Fruit fly (Drosophila melanogaster) whole organism, embryonic: ENCODE data around the gene Cyp4d14.

ENCODE experiments used
- CG12744 ChIP-seq: fragments of 200-800 bp; sonication (Bioruptor generic); optimal IDR thresholded peaks from 2 replicates; lab custom pipeline; 2016; ENCODE audit warnings: missing biosample characterization, missing genetic modification characterization
- CG4820 ChIP-seq: fragments of 200-800 bp; sonication (Bioruptor generic); optimal IDR thresholded peaks from 3 replicates; lab custom pipeline; 2016; ENCODE audit warnings: missing biosample characterization, missing genetic modification characterization
- gsb-n ChIP-seq: fragments of 200-800 bp; sonication (Bioruptor generic); optimal IDR thresholded peaks from 3 replicates; lab custom pipeline; 2018; ENCODE audit warnings: missing biosample characterization, mild to moderate bottlenecking, missing genetic modification characterization
- hkb ChIP-seq, 2 experiments: fragments of 200-800 bp in 1 of 2; fragments of >200 bp in 1 of 2; sonication (Bioruptor generic) in 1 of 2; IDR thresholded peaks in 1 of 2; optimal IDR thresholded peaks in 1 of 2; 2 replicates each; pipeline versions ENCODE4 v1.3.6 to Lab custom; 2017 to 2022; ENCODE audit warnings: missing biosample characterization in 1 of 2, missing genetic modification characterization in 1 of 2
- sc ChIP-seq, 3 experiments: fragments of >200 bp in 2 of 3; fragments of 200-800 bp in 1 of 3; sonication (Bioruptor generic) in 1 of 3; optimal IDR thresholded peaks; 2 replicates in 2 of 3; 3 replicates in 1 of 3; lab custom pipeline; 2017; ENCODE audit warnings: mild to moderate bottlenecking in 1 of 3, missing biosample characterization in 1 of 3, missing genetic modification characterization in 1 of 3, missing genetic modification reagents in 1 of 3
- sd ChIP-seq: fragments of 200-800 bp; sonication (Bioruptor generic); optimal IDR thresholded peaks from 3 replicates; lab custom pipeline; 2018; ENCODE audit warnings: missing biosample characterization, mild to moderate bottlenecking, missing genetic modification characterization, moderate library complexity
- stwl ChIP-seq: fragments of 200-800 bp; sonication (Bioruptor generic); optimal IDR thresholded peaks from 3 replicates; lab custom pipeline; 2018; ENCODE audit warnings: missing biosample characterization, mild to moderate bottlenecking, missing genetic modification characterization, moderate library complexity
- sug ChIP-seq: fragments of 200-800 bp; optimal IDR thresholded peaks from 2 replicates; lab custom pipeline; 2019; ENCODE audit warnings: missing biosample characterization, mild to moderate bottlenecking, missing genetic modification characterization, moderate library complexity

DNA sequence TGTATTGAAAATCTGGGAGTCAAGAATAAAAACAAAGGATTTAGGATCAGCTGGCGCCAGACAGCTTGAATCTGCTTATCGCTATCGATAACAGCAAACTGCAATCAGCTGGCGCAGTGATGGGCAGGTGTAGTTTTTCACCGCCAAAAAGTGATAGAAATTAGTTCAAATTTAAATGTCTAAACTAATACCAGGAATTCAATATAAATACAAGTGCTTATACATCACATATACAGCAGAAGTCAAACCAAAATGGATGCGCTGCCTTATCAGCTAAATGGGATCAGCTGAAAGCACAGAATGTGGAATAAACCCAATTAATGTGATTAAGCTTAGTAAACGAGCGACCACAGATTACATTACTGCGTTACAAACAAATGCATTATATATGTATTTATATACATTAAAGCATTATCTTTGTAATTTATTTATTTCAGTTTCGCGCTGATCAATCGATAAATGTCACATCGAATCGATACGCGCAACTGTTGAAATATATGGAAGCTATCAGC, 5.7 kb upstream of the Cyp4d14 start, which contains the start of gene pn:
- TF ChIP-seq hkb (optimal IDR thresholded peaks at IDR 0.05; lab: Kevin White, UChicago): no peak
- TF ChIP-seq hkb (GFP tag; IDR thresholded peaks at IDR 0.05; lab: Robert Waterston, UW): no peak
- no peak for TF ChIP-seq CG12744 (GFP tag; lab: Kevin White, UChicago)
- no peak for TF ChIP-seq gsb-n
- no peak for TF ChIP-seq sc (optimal IDR thresholded peaks at IDR 0.05; lab: Kevin White, UChicago)
- no peak for TF ChIP-seq sc (GFP tag; optimal IDR thresholded peaks at IDR 0.05; lab: Kevin White, UChicago)
- no peak for TF ChIP-seq sd
- no peak for TF ChIP-seq CG4820 (GFP tag; lab: Kevin White, UChicago)
- no peak for TF ChIP-seq sug (tag; lab: Kevin White, UChicago)
- no peak for TF ChIP-seq stwl (tag; lab: Kevin White, UChicago)
